Fruit fly (Drosophila melanogaster): ENCODE data around the gene Spn28Da.

Gene Spn28Da

DNA sequence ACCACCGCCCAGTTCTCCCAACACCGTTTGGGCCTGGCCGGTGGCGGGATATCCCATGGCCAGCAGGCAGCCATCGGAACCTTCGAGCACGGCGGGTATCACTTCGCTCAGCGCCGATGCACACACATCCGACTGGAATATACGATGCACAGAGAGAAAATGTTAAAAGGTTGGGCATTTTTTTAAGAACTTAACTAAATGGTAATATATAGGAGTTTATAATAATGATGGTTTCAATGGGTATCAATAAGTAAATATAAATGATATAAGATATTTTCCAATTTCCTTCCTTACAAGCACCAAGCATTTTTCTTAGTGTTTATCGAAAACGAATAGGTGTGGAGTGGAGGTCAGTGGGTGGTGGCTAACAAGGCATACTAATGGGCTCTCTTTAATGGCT is 37.3 kb downstream of the Spn28Da start (continued):
- TF ChIP-seq HLH3B (GFP tag; IDR thresholded peaks at IDR 0.05) (peak; percentile 52), dati (GFP tag; IDR thresholded peaks at IDR 0.05) (no peak), aop (GFP tag; IDR thresholded peaks at IDR 0.05) (no peak), org-1 (GFP tag; optimal IDR thresholded peaks at IDR 0.05) (peak; percentile 12), CG10462 (GFP tag; optimal IDR thresholded peaks at IDR 0.05) (no peak), CG14441 (GFP tag; IDR thresholded peaks at IDR 0.05) (0 out of 2 replicates have a peak, but pooled peaks have one; percentile 40), vnd (GFP tag; IDR thresholded peaks at IDR 0.05; ENCODE audit: partially characterized antibody) (no peak), Dref (GFP tag; IDR thresholded peaks at IDR 0.05) (no peak), CG4820 (GFP tag; optimal IDR thresholded peaks at IDR 0.05) (no peak), CG30403 (GFP tag; optimal IDR thresholded peaks at IDR 0.05) (peak; percentile 34), CG4424 (GFP tag; optimal IDR thresholded peaks at IDR 0.05) (no peak), wor (GFP tag; IDR thresholded peaks at IDR 0.05) (no peak; the same call in 1 of the 2 replicates), crp (GFP tag; optimal IDR thresholded peaks at IDR 0.05) (no peak), zfh1 (GFP tag; IDR thresholded peaks at IDR 0.05) (no peak), CG8089 (GFP tag; optimal IDR thresholded peaks at IDR 0.05) (no peak), Vsx1 (GFP tag; optimal IDR thresholded peaks at IDR 0.05) (no peak), CG7271 (tag; optimal IDR thresholded peaks at IDR 0.05) (no peak), CoRest (tag; optimal IDR thresholded peaks at IDR 0.05) (peak; percentile 31), chm (GFP tag; IDR thresholded peaks at IDR 0.05) (no peak), MBD-R2 (GFP tag; IDR thresholded peaks at IDR 0.05) (no peak), psq (GFP tag; optimal IDR thresholded peaks at IDR 0.05) (no peak), Fer1 (GFP tag; optimal IDR thresholded peaks at IDR 0.05) (peak; percentile 53), CG1233 (GFP tag; optimal IDR thresholded peaks at IDR 0.05) (no peak), lbe (GFP tag; optimal IDR thresholded peaks at IDR 0.05) (no peak), Spps (tag; optimal IDR thresholded peaks at IDR 0.05) (no peak), CG12942 (GFP tag; optimal IDR thresholded peaks at IDR 0.05) (no peak), CG11504 (tag; optimal IDR thresholded peaks at IDR 0.05) (peak; percentile 62), Fer2 (tag; optimal IDR thresholded peaks at IDR 0.05) (no peak), Mad (GFP tag; optimal IDR thresholded peaks at IDR 0.05) (no peak), slou (GFP tag; optimal IDR thresholded peaks at IDR 0.05) (no peak), CG34224 (GFP tag; IDR thresholded peaks at IDR 0.05; ENCODE audit: partially characterized antibody) (no peak), CG4282 (GFP tag; optimal IDR thresholded peaks at IDR 0.05) (no peak), CG11695 (GFP tag; IDR thresholded peaks at IDR 0.05) (0 out of 3 replicates have a peak, but pooled peaks have one; percentile 9), CG9727 (GFP tag; optimal IDR thresholded peaks at IDR 0.05) (peak; percentile 48), GATAe (GFP tag; conservative IDR thresholded peaks at IDR 0.05) (no peak), Mes4 (GFP tag; optimal IDR thresholded peaks at IDR 0.05) (no peak), Dp (GFP tag; optimal IDR thresholded peaks at IDR 0.05) (no peak), hbn (GFP tag; IDR thresholded peaks at IDR 0.05; ENCODE audit: partially characterized antibody) (no peak), chn (GFP tag; optimal IDR thresholded peaks at IDR 0.05) (peak; percentile 12), Hr39 (optimal IDR thresholded peaks at IDR 0.05) (no peak), nerfin-1 (tag; optimal IDR thresholded peaks at IDR 0.05) (no peak), mirr (GFP tag; optimal IDR thresholded peaks at IDR 0.05) (no peak), esg (GFP tag; conservative IDR thresholded peaks at IDR 0.05) (0 out of 2 replicates have a peak, but pooled peaks have one; percentile 8), Oli (tag; optimal IDR thresholded peaks at IDR 0.05) (peak; percentile 31), CG12769 (tag; optimal IDR thresholded peaks at IDR 0.05) (no peak), insv (GFP tag; optimal IDR thresholded peaks at IDR 0.05) (no peak), onecut (GFP tag; IDR thresholded peaks at IDR 0.05) (no peak), CG17328 (GFP tag; IDR thresholded peaks at IDR 0.05) (peak; percentile 25; the same call in 1 of the 2 replicates), Sry-β (GFP tag; optimal IDR thresholded peaks at IDR 0.05) (no peak), sqz (GFP tag; optimal IDR thresholded peaks at IDR 0.05) (no peak), wdn (GFP tag; IDR thresholded peaks at IDR 0.05) (no peak), odd (GFP tag; optimal IDR thresholded peaks at IDR 0.05) (no peak)

Measured in whole organism, embryonic.